Fruit fly (Drosophila melanogaster) whole organism, adult: Measurements from ENCODE around the gene CG31975.

Experiments used
- CG11617 ChIP-seq: fragments of 200-800 bp; sonication (Bioruptor generic); optimal IDR thresholded peaks from 2 replicates; lab custom pipeline; 2017; ENCODE audit warnings: mild to moderate bottlenecking, missing biosample characterization, missing genetic modification reagents, missing genetic modification characterization
- CG12768 ChIP-seq: fragments of 200-800 bp; sonication (Bioruptor generic); optimal IDR thresholded peaks from 2 replicates; lab custom pipeline; 2017; ENCODE audit warnings: missing biosample characterization, missing genetic modification characterization, mild to moderate bottlenecking, moderate library complexity, missing genetic modification reagents
- CG14711 ChIP-seq: fragments of 200-800 bp; sonication (Bioruptor generic); optimal IDR thresholded peaks from 2 replicates; lab custom pipeline; 2018; ENCODE audit warnings: missing biosample characterization, mild to moderate bottlenecking, missing genetic modification characterization, moderate library complexity
- CG1620 ChIP-seq: fragments of 200-800 bp; sonication (Bioruptor generic); optimal IDR thresholded peaks from 2 replicates; lab custom pipeline; 2016; ENCODE audit warnings: missing biosample characterization, missing genetic modification characterization
- CG33017 ChIP-seq: fragments of 200-800 bp; sonication (Bioruptor generic); optimal IDR thresholded peaks from 2 replicates; lab custom pipeline; 2018; ENCODE audit warnings: missing biosample characterization, mild to moderate bottlenecking, missing genetic modification characterization, moderate library complexity
- CG5204 ChIP-seq: fragments of 200-800 bp; sonication (Bioruptor generic); optimal IDR thresholded peaks from 2 replicates; lab custom pipeline; 2016; ENCODE audit warnings: missing biosample characterization, missing genetic modification characterization
- CG7045 ChIP-seq: fragments of 200-800 bp; sonication (Bioruptor generic); optimal IDR thresholded peaks from 2 replicates; lab custom pipeline; 2017; ENCODE audit warnings: missing biosample characterization, mild to moderate bottlenecking, missing genetic modification characterization
- CG7101 ChIP-seq: fragments of 200-800 bp; sonication (Bioruptor generic); optimal IDR thresholded peaks from 2 replicates; lab custom pipeline; 2018; ENCODE audit warnings: missing biosample characterization, mild to moderate bottlenecking, missing genetic modification characterization, moderate library complexity
- Clk ChIP-seq: fragments of 200-800 bp; sonication (Bioruptor generic); optimal IDR thresholded peaks from 2 replicates; lab custom pipeline; 2017; ENCODE audit warnings: missing biosample characterization, missing genetic modification characterization
- Crg-1 ChIP-seq: fragments of 200-800 bp; sonication (Bioruptor generic); optimal IDR thresholded peaks from 2 replicates; lab custom pipeline; 2016; ENCODE audit warnings: missing biosample characterization, missing genetic modification characterization
- Hr96 ChIP-seq: fragments of 200-800 bp; sonication (Bioruptor generic); optimal IDR thresholded peaks from 2 replicates; lab custom pipeline; 2016; ENCODE audit warnings: missing biosample characterization, missing genetic modification characterization
- Mnt ChIP-seq: fragments of 200-800 bp; sonication (Bioruptor generic); optimal IDR thresholded peaks from 2 replicates; lab custom pipeline; 2016; ENCODE audit warnings: missing biosample characterization, mild to moderate bottlenecking, missing genetic modification characterization
- bab1 ChIP-seq: fragments of 200-800 bp; sonication (Bioruptor generic); optimal IDR thresholded peaks from 3 replicates; lab custom pipeline; 2019; ENCODE audit warnings: missing biosample characterization, mild to moderate bottlenecking, missing genetic modification characterization, moderate library complexity
- cic ChIP-seq: fragments of 200-800 bp; sonication (Bioruptor generic); optimal IDR thresholded peaks from 2 replicates; lab custom pipeline; 2017; ENCODE audit warnings: missing biosample characterization, mild to moderate bottlenecking, missing genetic modification characterization, moderate library complexity
- cnc ChIP-seq, 2 experiments: fragments of >200 bp; optimal IDR thresholded peaks; 2 replicates each; lab custom pipeline; 2017
- kay ChIP-seq: fragments of 200-800 bp; sonication (Bioruptor generic); peaks from one replicate; lab custom pipeline; 2016; ENCODE audit warnings: missing biosample characterization, missing genetic modification characterization, borderline replicate concordance
- ovo ChIP-seq: fragments of 200-800 bp; sonication (Bioruptor generic); optimal IDR thresholded peaks from 2 replicates; lab custom pipeline; 2016; ENCODE audit warnings: missing biosample characterization, missing genetic modification characterization
- pad ChIP-seq: fragments of 200-800 bp; sonication (Bioruptor generic); optimal IDR thresholded peaks from 3 replicates; lab custom pipeline; 2017; ENCODE audit warnings: missing biosample characterization, missing genetic modification characterization, mild to moderate bottlenecking, moderate library complexity, missing genetic modification reagents
- tj ChIP-seq: fragments of 200-800 bp; sonication (Bioruptor generic); optimal IDR thresholded peaks from 3 replicates; lab custom pipeline; 2017; ENCODE audit warnings: missing biosample characterization, mild to moderate bottlenecking, missing genetic modification characterization, moderate library complexity
- toe ChIP-seq: fragments of 200-800 bp; sonication (Bioruptor generic); optimal IDR thresholded peaks from 2 replicates; lab custom pipeline; 2016; ENCODE audit warnings: missing biosample characterization, missing genetic modification characterization

CG31975 gene

dm6 chr2L:170383-170782 lies 29.6 kb upstream of the CG31975 start:
- TF ChIP-seq cnc (optimal IDR thresholded peaks at IDR 0.05; lab: Kevin White, UChicago) = no peak
- peak; percentile 17 for TF ChIP-seq CG12768 (GFP tag; lab: Kevin White, UChicago)
- TF ChIP-seq ovo = no peak
- peak; percentile 69 for TF ChIP-seq cic (GFP tag; lab: Kevin White, UChicago)
- TF ChIP-seq bab1 (GFP tag; lab: Kevin White, UChicago) = peak; percentile 1
- peak; percentile 89 for TF ChIP-seq kay (GFP tag; lab: Kevin White, UChicago)
- no peak for TF ChIP-seq Clk (GFP tag; lab: Kevin White, UChicago)
- TF ChIP-seq CG11617 = no peak

DNA sequence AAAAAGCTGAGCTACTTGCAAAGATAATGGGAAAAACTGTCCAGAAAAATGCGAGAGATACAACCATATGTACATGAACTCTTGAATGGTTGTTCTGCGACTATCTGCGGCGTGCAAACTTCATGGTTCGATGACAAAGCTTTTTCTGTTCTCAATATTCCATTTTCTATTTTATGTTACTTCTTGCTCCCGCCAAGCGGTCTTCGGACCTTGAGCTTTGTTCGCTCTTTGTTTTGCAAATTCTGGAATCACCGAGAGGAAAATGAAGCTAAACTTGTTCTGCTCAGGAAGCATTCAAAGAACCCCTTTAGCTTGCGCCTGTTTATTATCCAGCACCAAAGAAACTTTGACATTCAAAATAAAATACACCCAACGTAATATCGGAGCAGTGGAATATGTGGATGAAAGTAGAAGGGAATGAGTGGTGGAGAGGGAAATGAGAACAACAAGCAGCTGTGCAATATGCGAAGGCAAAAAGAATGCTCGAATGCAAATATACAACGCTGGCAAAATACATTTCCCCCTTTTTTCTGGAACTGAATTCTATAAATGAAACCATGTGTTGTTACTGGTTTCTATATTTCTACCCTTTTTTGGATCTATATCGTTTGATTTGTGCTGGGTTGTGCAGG lies 27.6 kb upstream of the CG31975 start:
- TF ChIP-seq Clk (GFP tag; lab: Kevin White, UChicago) (no peak), toe (no peak), cic (GFP tag; lab: Kevin White, UChicago) (peak; percentile 30), CG5204 (GFP tag; lab: Kevin White, UChicago) (no peak), CG7045 (GFP tag; lab: Kevin White, UChicago) (no peak), CG14711 (no peak), tj (peak; percentile 78), bab1 (GFP tag; lab: Kevin White, UChicago) (no peak), pad (GFP tag; lab: Kevin White, UChicago) (no peak), kay (GFP tag; lab: Kevin White, UChicago) (no peak), cnc (optimal IDR thresholded peaks at IDR 0.05; lab: Kevin White, UChicago) (peak in 1 of 2 experiments; percentile 27), CG7101 (tag; lab: Kevin White, UChicago) (no peak), CG11617 (no peak), ovo (no peak)

DNA sequence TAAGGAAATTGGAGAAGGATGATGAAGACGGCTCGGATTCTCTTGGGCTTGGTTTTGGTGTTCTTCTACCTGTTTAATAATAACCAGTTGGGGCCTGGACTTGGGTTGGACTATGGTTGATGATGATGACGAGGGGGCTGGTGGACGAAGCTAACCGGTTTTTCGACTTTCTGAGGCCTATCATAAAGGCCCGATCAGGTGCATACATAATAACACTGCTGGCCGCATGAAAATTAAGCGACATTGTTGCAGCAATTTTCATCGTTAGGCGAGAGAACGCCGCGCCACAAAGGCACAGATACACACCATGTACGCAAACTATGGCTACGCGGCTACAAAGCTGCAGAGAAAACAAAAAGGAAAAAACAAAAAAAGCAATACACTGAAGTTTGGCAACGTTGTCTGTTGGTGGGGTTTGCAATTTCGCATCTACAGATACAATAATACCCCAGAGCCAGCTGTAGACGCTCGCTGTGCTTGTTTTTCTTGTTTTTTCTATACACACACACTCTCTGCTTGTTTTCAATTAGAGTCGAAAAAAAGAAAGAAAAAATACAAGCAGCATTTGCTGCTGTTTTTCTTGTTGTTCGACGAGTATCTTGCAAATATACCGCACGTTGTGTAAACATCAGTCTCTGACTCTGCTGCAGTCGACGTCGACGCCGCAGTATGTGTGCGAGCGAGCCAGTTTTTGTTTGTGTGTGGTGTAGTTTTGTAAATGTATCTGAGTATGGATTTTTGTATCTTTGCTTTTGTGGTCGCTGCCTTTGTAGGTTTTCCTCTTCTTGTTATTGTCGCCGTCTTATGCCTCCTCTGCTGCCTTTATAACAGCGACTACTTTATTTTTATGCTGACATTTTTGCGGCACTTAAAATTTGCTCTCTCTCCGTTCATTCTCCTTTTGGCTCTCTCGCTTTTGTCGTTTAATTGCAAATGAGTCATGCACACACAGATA lies 25.6 kb upstream of the CG31975 start:
- TF ChIP-seq CG5204 (GFP tag; lab: Kevin White, UChicago) (peak; percentile 95), Clk (GFP tag; lab: Kevin White, UChicago) (peak; percentile 100), pad (GFP tag; lab: Kevin White, UChicago) (peak; percentile 91), cnc (optimal IDR thresholded peaks at IDR 0.05; lab: Kevin White, UChicago) (no peak), bab1 (GFP tag; lab: Kevin White, UChicago) (peak; percentile 98), CG1620 (peak; percentile 83), CG7101 (tag; lab: Kevin White, UChicago) (peak; percentile 96), CG7045 (GFP tag; lab: Kevin White, UChicago) (peak; percentile 99), CG14711 (peak; percentile 86), CG33017 (peak; percentile 98), CG11617 (peak; percentile 100), ovo (peak; percentile 99), Crg-1 (GFP tag; lab: Kevin White, UChicago) (peak; percentile 95), Hr96 (peak; percentile 95), toe (peak; percentile 97), Mnt (GFP tag; lab: Kevin White, UChicago) (peak; percentile 98), tj (peak; percentile 99), CG12768 (GFP tag; lab: Kevin White, UChicago) (peak; percentile 100), kay (GFP tag; lab: Kevin White, UChicago) (peak; percentile 100), cic (GFP tag; lab: Kevin White, UChicago) (peak; percentile 100)

DNA sequence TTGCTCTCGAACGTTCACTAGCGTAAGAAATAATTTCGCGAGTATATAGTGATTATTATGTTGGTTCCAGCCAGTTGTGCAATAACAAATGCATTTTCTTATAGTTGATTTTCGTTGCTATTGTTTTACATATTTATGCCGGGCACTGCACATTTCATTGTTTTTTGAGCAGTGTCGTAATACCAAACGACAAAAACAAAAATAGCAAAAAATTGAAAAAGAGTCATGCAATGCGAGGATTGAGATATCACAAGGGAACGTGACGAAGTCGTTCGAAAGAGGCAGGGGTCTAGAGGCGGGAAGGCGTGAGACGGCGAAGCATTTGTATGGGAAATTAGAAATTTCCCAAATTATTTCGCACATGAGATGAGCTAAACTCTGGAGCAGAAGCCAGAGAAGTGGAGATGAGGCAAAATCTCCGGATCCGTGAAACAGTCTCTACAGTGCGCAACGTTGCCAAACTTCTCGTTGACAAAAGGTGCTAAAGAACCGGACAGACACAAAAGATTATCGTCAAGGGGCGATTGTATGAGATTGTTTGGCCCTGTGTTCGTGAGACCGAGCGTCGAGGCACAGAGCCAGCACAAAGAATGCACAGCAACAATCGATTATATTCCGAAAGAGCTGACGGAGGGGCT lies 24.6 kb upstream of the CG31975 start:
- TF ChIP-seq kay (GFP tag; lab: Kevin White, UChicago) (no peak), tj (peak; percentile 59)

DNA sequence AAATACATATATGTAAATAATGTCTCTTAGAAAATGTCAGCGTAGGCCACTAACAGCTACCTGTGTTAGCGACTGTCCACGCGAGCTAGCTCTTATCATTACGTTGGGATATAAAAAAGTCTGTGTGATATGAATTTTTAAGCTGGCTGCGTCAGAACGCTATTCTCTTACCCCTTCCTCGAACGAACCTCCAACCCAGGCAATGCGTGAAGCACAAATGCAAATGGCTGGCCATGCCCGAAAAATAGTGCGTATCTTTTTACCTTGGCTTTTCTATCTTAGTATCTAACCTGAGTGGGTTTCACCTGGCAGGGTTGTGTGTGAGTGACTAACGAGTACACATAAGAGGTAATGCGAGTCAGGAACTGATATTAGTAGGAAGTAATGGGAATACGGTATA lies 22.4 kb upstream of the CG31975 start:
- TF ChIP-seq CG1620 (no peak), Clk (GFP tag; lab: Kevin White, UChicago) (no peak), pad (GFP tag; lab: Kevin White, UChicago) (no peak), CG7045 (GFP tag; lab: Kevin White, UChicago) (no peak), cic (GFP tag; lab: Kevin White, UChicago) (no peak), toe (no peak), kay (GFP tag; lab: Kevin White, UChicago) (no peak), tj (no peak), ovo (no peak), cnc (optimal IDR thresholded peaks at IDR 0.05; lab: Kevin White, UChicago) (no peak), CG11617 (no peak), Hr96 (no peak), CG7101 (tag; lab: Kevin White, UChicago) (no peak)

DNA sequence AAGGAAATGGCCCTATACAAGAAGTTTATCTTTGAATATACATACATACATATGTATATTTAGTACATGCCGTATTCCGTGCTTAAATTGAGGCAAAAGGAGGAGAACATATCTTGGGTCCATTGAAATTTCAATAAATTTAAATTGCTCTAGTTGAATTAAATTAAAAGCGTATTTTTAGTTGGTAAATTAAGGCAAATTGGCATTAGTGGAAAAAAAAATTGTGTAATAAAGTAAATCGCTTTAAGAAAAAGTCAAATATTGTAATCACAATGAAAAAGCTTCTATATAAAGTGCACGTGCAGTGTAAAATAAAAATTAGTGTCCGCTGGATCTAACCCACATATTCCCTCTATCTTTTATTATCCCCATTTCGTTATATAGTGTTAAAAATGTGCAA lies 21.4 kb upstream of the CG31975 start:
- TF ChIP-seq Hr96 (no peak), ovo (no peak)
